Worm (Caenorhabditis elegans) whole organism, young adult: ENCODE results near the gene rsp-7.

Experiments used
- B0035.1 ChIP-seq: sonication (generic microtip); optimal IDR thresholded peaks from 2 replicates; lab custom pipeline; 2016; ENCODE audit warnings: missing genetic modification characterization, mild to moderate bottlenecking, missing compliant biosample characterization, missing genotype, missing genetic modification reagents
- B0336.3 ChIP-seq: fragments of 200-800 bp; sonication (Bioruptor generic); IDR thresholded peaks from 2 replicates; pipeline ENCODE4 v1.3.6; 2022; ENCODE audit warnings: missing genetic modification characterization, missing compliant biosample characterization
- K12H6.12 ChIP-seq: fragments of 200-800 bp; sonication (Bioruptor generic); optimal IDR thresholded peaks from 2 replicates; lab custom pipeline; 2018; ENCODE audit warnings: mild to moderate bottlenecking, missing genetic modification characterization, missing compliant biosample characterization
- Y53G8AR.9 ChIP-seq: fragments of 200-800 bp; sonication (Bioruptor generic); conservative IDR thresholded peaks from 2 replicates; pipeline ENCODE4 v1.3.6; 2022; ENCODE audit warnings: missing genetic modification reagents, missing genetic modification characterization, missing compliant biosample characterization
- akir-1 ChIP-seq: fragments of 200-800 bp; sonication (Bioruptor generic); optimal IDR thresholded peaks from 2 replicates; lab custom pipeline; 2018; ENCODE audit warnings: mild to moderate bottlenecking, missing genetic modification characterization, moderate library complexity, missing compliant biosample characterization
- aptf-3 ChIP-seq: fragments of 200-800 bp; sonication (Bioruptor generic); IDR thresholded peaks from 2 replicates; pipeline ENCODE4 v1.3.6; 2022; ENCODE audit warnings: missing genetic modification characterization, missing compliant biosample characterization
- athp-1 ChIP-seq: sonication (generic microtip); optimal IDR thresholded peaks from 2 replicates; lab custom pipeline; 2017; ENCODE audit warnings: mild to moderate bottlenecking, missing genetic modification characterization, missing compliant biosample characterization
- dox-1 ChIP-seq: fragments of 200-800 bp; sonication (Bioruptor generic); IDR thresholded peaks from 2 replicates; pipeline ENCODE4 v1.3.6; 2022; ENCODE audit warnings: missing genetic modification reagents, missing genetic modification characterization, missing compliant biosample characterization
- egrh-3 ChIP-seq: fragments of 200-800 bp; sonication (Bioruptor generic); IDR thresholded peaks from 2 replicates; pipeline ENCODE4 v1.3.6; 2022; ENCODE audit warnings: missing genetic modification reagents, missing genetic modification characterization, missing compliant biosample characterization
- him-1 ChIP-seq: sonication (generic microtip); optimal IDR thresholded peaks from 2 replicates; lab custom pipeline; 2016; ENCODE audit warnings: missing genotype, missing genetic modification reagents, missing genetic modification characterization, missing compliant biosample characterization
- lin-26 ChIP-seq: fragments of 200-800 bp; sonication (Bioruptor generic); IDR thresholded peaks from 2 replicates; pipeline ENCODE4 v1.3.6; 2022; ENCODE audit warnings: missing genetic modification reagents, missing genetic modification characterization, missing compliant biosample characterization
- lin-40 ChIP-seq: sonication (generic microtip); optimal IDR thresholded peaks from 2 replicates; lab custom pipeline; 2016; ENCODE audit warnings: missing genetic modification characterization, mild to moderate bottlenecking, missing compliant biosample characterization, missing genotype, missing genetic modification reagents
- lir-1 ChIP-seq: fragments of 200-800 bp; sonication (Bioruptor generic); conservative IDR thresholded peaks from 2 replicates; pipeline ENCODE4 v1.3.6; 2022; ENCODE audit warnings: missing genetic modification reagents, missing genetic modification characterization, missing compliant biosample characterization
- madf-3 ChIP-seq: fragments of 200-800 bp; sonication (Bioruptor generic); IDR thresholded peaks from 2 replicates; pipeline ENCODE4 v1.3.6; 2022; ENCODE audit warnings: missing genetic modification reagents, missing genetic modification characterization, missing compliant biosample characterization
- madf-8 ChIP-seq: fragments of 200-800 bp; sonication (Bioruptor generic); conservative IDR thresholded peaks from 2 replicates; pipeline ENCODE4 v1.3.6; 2022; ENCODE audit warnings: missing genetic modification reagents, missing genetic modification characterization, missing compliant biosample characterization
- nfya-2 ChIP-seq: fragments of 200-800 bp; sonication (Bioruptor generic); IDR thresholded peaks from 2 replicates; pipeline ENCODE4 v1.3.6; 2022; ENCODE audit warnings: missing genetic modification reagents, missing genetic modification characterization, missing compliant biosample characterization
- pha-4 ChIP-seq: fragments of 150-350 bp; sonication (generic microtip); optimal IDR thresholded peaks from 2 replicates; lab custom pipeline; 2014; ENCODE audit warnings: missing biosample characterization, missing genetic modification reagents, missing genetic modification characterization
- sdz-38 ChIP-seq: sonication (generic microtip); optimal IDR thresholded peaks from 2 replicates; lab custom pipeline; 2016; ENCODE audit warnings: missing genotype, missing genetic modification characterization, missing compliant biosample characterization
- snpc-1.3 ChIP-seq: sonication (generic microtip); optimal IDR thresholded peaks from 2 replicates; lab custom pipeline; 2017; ENCODE audit warnings: missing genetic modification characterization, mild to moderate bottlenecking, missing compliant biosample characterization, antibody characterized with exemption, moderate library complexity, missing genotype, missing genetic modification reagents; ENCODE audit not compliant: insufficient read depth
- xnd-1 ChIP-seq: sonication (generic microtip); optimal IDR thresholded peaks from 2 replicates; lab custom pipeline; 2016; ENCODE audit warnings: missing genotype, missing genetic modification reagents, missing genetic modification characterization, missing compliant biosample characterization
- zfh-2 ChIP-seq: fragments of 200-800 bp; sonication (Bioruptor generic); conservative IDR thresholded peaks from 2 replicates; pipeline ENCODE4 v1.3.6; 2022; ENCODE audit warnings: missing genetic modification reagents, missing genetic modification characterization, missing compliant biosample characterization
- ztf-18 ChIP-seq: sonication (generic microtip); optimal IDR thresholded peaks from 2 replicates; lab custom pipeline; 2016; ENCODE audit warnings: missing genotype, mild to moderate bottlenecking, missing genetic modification characterization, missing compliant biosample characterization
- ztf-26 ChIP-seq: sonication (generic microtip); optimal IDR thresholded peaks from 2 replicates; lab custom pipeline; 2017; ENCODE audit warnings: missing genetic modification characterization, missing compliant biosample characterization

rsp-7 gene

DNA sequence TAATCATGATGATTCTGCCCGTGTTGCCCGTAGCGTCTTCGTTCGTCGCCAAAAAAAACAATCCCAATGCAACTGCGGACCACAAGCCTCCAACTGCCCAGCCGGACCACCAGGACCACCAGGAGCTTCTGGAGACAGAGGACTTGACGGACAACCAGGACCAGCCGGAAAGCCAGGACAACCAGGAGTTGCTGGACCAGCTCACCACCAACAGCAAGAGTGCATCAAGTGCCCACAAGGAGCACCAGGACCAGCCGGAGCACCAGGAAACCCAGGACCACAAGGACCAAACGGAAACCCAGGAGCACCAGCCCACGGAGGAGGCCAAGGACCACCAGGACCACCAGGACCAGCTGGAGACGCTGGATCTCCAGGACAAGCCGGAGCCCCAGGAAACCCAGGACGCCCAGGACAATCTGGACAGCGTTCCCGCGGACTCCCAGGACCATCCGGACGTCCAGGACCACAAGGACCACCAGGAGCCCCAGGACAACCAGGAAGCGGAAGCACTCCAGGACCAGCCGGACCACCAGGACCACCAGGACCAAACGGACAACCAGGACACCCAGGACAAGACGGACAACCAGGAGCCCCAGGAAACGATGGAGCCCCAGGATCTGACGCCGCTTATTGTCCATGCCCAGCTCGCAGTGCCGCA is 48.6 kb downstream of the rsp-7 start:
- peak; percentile 85 for TF ChIP-seq lin-26 (GFP tag; lab: Robert Waterston, UW)
- TF ChIP-seq xnd-1: no peak
- TF ChIP-seq ztf-18 (tag; lab: Kevin White, UChicago): peak; percentile 4
- TF ChIP-seq snpc-1.3 (tag; lab: Kevin White, UChicago): no peak
- no peak for TF ChIP-seq B0035.1
- peak; percentile 8; the same call in 1 of the 2 replicates for TF ChIP-seq B0336.3 (GFP tag; lab: Robert Waterston, UW)
- peak; percentile 88 for TF ChIP-seq zfh-2 (GFP tag; lab: Robert Waterston, UW)
- TF ChIP-seq egrh-3 (GFP tag; lab: Robert Waterston, UW): peak; percentile 91
- no peak for TF ChIP-seq sdz-38 (tag; lab: Kevin White, UChicago)
- 0 out of 2 replicates have a peak, but pooled peaks have one; percentile 17 for TF ChIP-seq dox-1 (GFP tag; lab: Robert Waterston, UW)
- TF ChIP-seq lin-40 (tag; lab: Kevin White, UChicago): peak; percentile 62
- TF ChIP-seq K12H6.12 (tag; lab: Kevin White, UChicago): no peak
- TF ChIP-seq ztf-26 (tag; lab: Kevin White, UChicago): peak; percentile 90

DNA sequence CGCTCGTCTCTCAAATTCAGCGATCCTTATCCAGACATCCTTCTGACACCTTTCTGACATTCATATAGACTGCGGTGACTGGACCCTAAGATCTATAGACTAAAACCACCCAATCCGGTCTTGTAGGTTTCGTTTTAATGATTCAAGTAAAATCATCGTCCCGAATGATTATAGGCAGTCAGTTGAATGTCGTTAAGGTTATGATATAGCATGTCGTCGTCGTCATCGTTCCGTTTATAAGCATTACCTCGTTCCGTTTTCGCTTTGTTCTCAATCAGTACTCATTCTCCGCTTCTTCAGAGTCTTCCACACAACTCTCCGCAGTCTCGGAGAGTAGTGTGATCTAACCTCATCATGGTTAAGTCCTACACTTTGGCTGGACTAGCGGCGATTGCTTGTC is 49.7 kb downstream of the rsp-7 start, which contains the start of gene bli-1:
TSS of gene bli-1 (plus strand) at position 301 of the 400 bp plus-strand sequence.
- TF ChIP-seq Y53G8AR.9 (GFP tag; lab: Robert Waterston, UW) (no peak), lir-1 (GFP tag; lab: Robert Waterston, UW) (no peak), athp-1 (tag; lab: Kevin White, UChicago) (no peak), him-1 (no peak), nfya-2 (GFP tag; lab: Robert Waterston, UW) (no peak), ztf-26 (tag; lab: Kevin White, UChicago) (no peak), madf-3 (GFP tag; lab: Robert Waterston, UW) (no peak), dox-1 (GFP tag; lab: Robert Waterston, UW) (no peak), aptf-3 (no peak), pha-4 (tag; lab: Kevin White, UChicago) (no peak), sdz-38 (tag; lab: Kevin White, UChicago) (no peak), akir-1 (GFP tag; lab: Kevin White, UChicago) (no peak), madf-8 (GFP tag; lab: Robert Waterston, UW) (no peak)
- TF ChIP-seq, all 124 proteins: peak for 0
